Fruit fly (Drosophila melanogaster) Kc167 (cell line): Measurements from ENCODE around the gene Bet5.

Experiments used
- Myc ChIP-seq: fragments of >200 bp; optimal IDR thresholded peaks from 2 replicates; lab custom pipeline; 2017; ENCODE audit warnings: missing external identifiers
- Sin3A ChIP-seq: fragments of >200 bp; optimal IDR thresholded peaks from 2 replicates; lab custom pipeline; 2018; ENCODE audit warnings: missing external identifiers
- h ChIP-seq: fragments of >200 bp; optimal IDR thresholded peaks from 3 replicates; lab custom pipeline; 2018; ENCODE audit warnings: missing external identifiers
- insv ChIP-seq: fragments of >200 bp; optimal IDR thresholded peaks from 3 replicates; lab custom pipeline; 2018; ENCODE audit warnings: missing external identifiers
- psq ChIP-seq: fragments of >200 bp; optimal IDR thresholded peaks from 2 replicates; lab custom pipeline; 2017; ENCODE audit warnings: missing external identifiers
- ttk ChIP-seq: sonication (Bioruptor generic); optimal IDR thresholded peaks from 2 replicates; lab custom pipeline; 2017; ENCODE audit warnings: missing external identifiers

The Bet5 gene

dm6 chr3R:30208766-30209484 lies 28.9 kb downstream of the Bet5 start, which contains the start of gene RpS7:
Gene RpS7 (minus strand): TSS chr3R:30209020.
- TF ChIP-seq h (lab: Kevin White, UChicago) (no peak), psq (no peak), insv (lab: Kevin White, UChicago) (no peak), Sin3A (lab: Kevin White, UChicago) (no peak), ttk (no peak), Myc (lab: Kevin White, UChicago) (no peak)

dm6 chr3R:30209648-30210047 lies 29.6 kb downstream of the Bet5 start, which contains the start of gene Anp:
Gene Anp (plus strand): TSS chr3R:30209948.
- TF ChIP-seq ttk (no peak), h (lab: Kevin White, UChicago) (no peak), Myc (lab: Kevin White, UChicago) (no peak), Sin3A (lab: Kevin White, UChicago) (no peak), psq (no peak), insv (lab: Kevin White, UChicago) (no peak)

dm6 chr3R:30210560-30210959 lies 30.5 kb downstream of the Bet5 start, which contains the start of gene CecA1:
Gene CecA1 (plus strand): TSS chr3R:30210874.
- TF ChIP-seq Myc (lab: Kevin White, UChicago) (no peak), psq (no peak), ttk (no peak), h (lab: Kevin White, UChicago) (no peak), Sin3A (lab: Kevin White, UChicago) (no peak), insv (lab: Kevin White, UChicago) (no peak)

dm6 chr3R:30211856-30212255 lies 31.8 kb downstream of the Bet5 start, which contains the start of gene CecA2:
Gene CecA2 (plus strand): TSS chr3R:30212156.
- no peak for TF ChIP-seq insv (lab: Kevin White, UChicago)
- no peak for TF ChIP-seq psq
- no peak for TF ChIP-seq Sin3A (lab: Kevin White, UChicago)
- TF ChIP-seq ttk = no peak
- TF ChIP-seq h (lab: Kevin White, UChicago) = no peak
- TF ChIP-seq Myc (lab: Kevin White, UChicago) = no peak

dm6 chr3R:30213697-30214096 lies 33.7 kb downstream of the Bet5 start, which contains the start of gene CecB:
Gene CecB (minus strand): TSS chr3R:30213797.
- TF ChIP-seq psq = no peak
- no peak for TF ChIP-seq h (lab: Kevin White, UChicago)

dm6 chr3R:30215020-30215419 lies 35.0 kb downstream of the Bet5 start:
- TF ChIP-seq Sin3A (lab: Kevin White, UChicago) = no peak
- TF ChIP-seq Myc (lab: Kevin White, UChicago) = no peak
- TF ChIP-seq psq = no peak
- no peak for TF ChIP-seq ttk
- no peak for TF ChIP-seq h (lab: Kevin White, UChicago)
- TF ChIP-seq insv (lab: Kevin White, UChicago) = no peak

- TF ChIP-seq insv (lab: Kevin White, UChicago) = no peak
- TF ChIP-seq h (lab: Kevin White, UChicago) = no peak
- no peak for TF ChIP-seq psq
- TF ChIP-seq Myc (lab: Kevin White, UChicago) = no peak
- no peak for TF ChIP-seq ttk
- TF ChIP-seq Sin3A (lab: Kevin White, UChicago) = no peak
These were observed 36.2 kb downstream of the Bet5 start, which contains the start of gene CecC for dm6 chr3R:30216210-30216609. Gene CecC (plus strand): TSS chr3R:30216484.

dm6 chr3R:30222236-30222635 lies 42.2 kb downstream of the Bet5 start:
- no peak for TF ChIP-seq h (lab: Kevin White, UChicago)
- TF ChIP-seq ttk = no peak
- TF ChIP-seq Sin3A (lab: Kevin White, UChicago) = no peak
- no peak for TF ChIP-seq insv (lab: Kevin White, UChicago)
- TF ChIP-seq Myc (lab: Kevin White, UChicago) = no peak
- TF ChIP-seq psq = no peak

- no peak for TF ChIP-seq Myc (lab: Kevin White, UChicago)
- no peak for TF ChIP-seq insv (lab: Kevin White, UChicago)
- TF ChIP-seq psq = no peak
- TF ChIP-seq Sin3A (lab: Kevin White, UChicago) = no peak
- TF ChIP-seq h (lab: Kevin White, UChicago) = no peak
- TF ChIP-seq ttk = no peak
These were observed 44.5 kb downstream of the Bet5 start for dm6 chr3R:30224577-30224976.
